Worm (Caenorhabditis elegans): Measurements from ENCODE around the gene srg-33.

Gene srg-33

DNA sequence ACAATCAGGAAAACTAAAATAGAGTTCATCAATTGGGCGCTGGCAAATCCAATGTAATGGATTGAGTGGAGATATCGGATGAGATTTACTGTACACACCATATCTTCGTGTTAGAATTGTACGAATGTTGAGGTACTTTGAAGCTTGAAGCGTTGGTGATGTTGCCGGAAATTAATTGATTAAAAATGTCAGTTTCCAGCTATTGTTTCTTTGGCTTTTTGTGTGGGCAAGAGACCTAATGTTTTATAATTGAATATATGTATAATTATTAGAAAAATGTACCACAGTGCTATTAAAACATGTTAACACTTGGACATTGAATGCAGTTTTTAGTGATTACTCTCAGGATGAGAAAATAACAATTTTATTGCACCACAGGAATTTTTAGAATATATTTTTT is 13.0 kb upstream of the srg-33 start, which contains the start of gene str-136:
Gene str-136, minus strand, starts transcription at position 101 of the 400 bp plus-strand sequence.
- TF ChIP-seq ztf-23 (GFP tag; IDR thresholded peaks at IDR 0.05) (no peak), T22C8.4 (GFP tag; IDR thresholded peaks at IDR 0.05) (no peak), tab-1 (GFP tag; IDR thresholded peaks at IDR 0.05) (no peak), ztf-29 (GFP tag; IDR thresholded peaks at IDR 0.05) (no peak), cog-1 (tag; optimal IDR thresholded peaks at IDR 0.05) (no peak), med-1 (GFP tag; optimal IDR thresholded peaks at IDR 0.05; ENCODE audit: insufficient read depth) (no peak), flt-1 (GFP tag; IDR thresholded peaks at IDR 0.05) (no peak), klf-2 (GFP tag; conservative IDR thresholded peaks at IDR 0.05) (no peak), ref-1 (GFP tag; conservative IDR thresholded peaks at IDR 0.05) (no peak)

- TF ChIP-seq ztf-29 (GFP tag; IDR thresholded peaks at IDR 0.05): no peak
- TF ChIP-seq ztf-23 (GFP tag; IDR thresholded peaks at IDR 0.05): no peak
- no peak for TF ChIP-seq flt-1 (GFP tag; IDR thresholded peaks at IDR 0.05)
- no peak for TF ChIP-seq ref-1 (GFP tag; conservative IDR thresholded peaks at IDR 0.05)
- no peak for TF ChIP-seq med-1 (GFP tag; optimal IDR thresholded peaks at IDR 0.05; ENCODE audit: insufficient read depth)
- no peak for TF ChIP-seq tab-1 (GFP tag; IDR thresholded peaks at IDR 0.05)
- TF ChIP-seq klf-2 (GFP tag; conservative IDR thresholded peaks at IDR 0.05): no peak
- no peak for TF ChIP-seq cog-1 (tag; optimal IDR thresholded peaks at IDR 0.05)
- TF ChIP-seq T22C8.4 (GFP tag; IDR thresholded peaks at IDR 0.05): no peak
These were observed 11.1 kb upstream of the srg-33 start, which contains the start of gene str-135 for ce11 chrV:8280770-8281169. str-135 (minus strand) TSS chrV:8280870.

DNA sequence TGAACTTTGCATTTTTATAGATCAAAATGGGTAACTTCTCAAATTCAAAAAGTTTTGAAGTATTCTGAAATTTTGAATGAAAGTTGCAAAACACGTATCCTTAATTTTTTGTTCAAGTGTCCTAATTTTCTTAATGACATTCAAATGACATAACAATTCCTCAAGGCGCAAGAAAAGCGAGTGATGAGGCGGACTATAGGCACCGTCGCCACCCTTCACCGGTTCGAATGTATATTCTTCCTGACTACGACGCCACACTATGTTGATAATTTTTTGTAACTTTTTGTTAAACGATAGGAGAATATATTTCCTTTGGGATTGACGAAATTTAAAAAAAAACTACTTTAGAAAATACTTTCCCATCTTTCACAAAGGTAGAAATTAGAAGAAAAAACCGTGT is 10.2 kb upstream of the srg-33 start:
- TF ChIP-seq ref-1 (GFP tag; conservative IDR thresholded peaks at IDR 0.05) (no peak), T22C8.4 (GFP tag; IDR thresholded peaks at IDR 0.05) (no peak), ztf-29 (GFP tag; IDR thresholded peaks at IDR 0.05) (no peak)

- TF ChIP-seq med-1 (GFP tag; optimal IDR thresholded peaks at IDR 0.05; ENCODE audit: insufficient read depth) (no peak), ref-1 (GFP tag; conservative IDR thresholded peaks at IDR 0.05) (no peak), ztf-23 (GFP tag; IDR thresholded peaks at IDR 0.05) (no peak), flt-1 (GFP tag; IDR thresholded peaks at IDR 0.05) (no peak), klf-2 (GFP tag; conservative IDR thresholded peaks at IDR 0.05) (no peak), tab-1 (GFP tag; IDR thresholded peaks at IDR 0.05) (no peak), T22C8.4 (GFP tag; IDR thresholded peaks at IDR 0.05) (no peak), cog-1 (tag; optimal IDR thresholded peaks at IDR 0.05) (no peak), ztf-29 (GFP tag; IDR thresholded peaks at IDR 0.05) (no peak)
These were observed 8.9 kb upstream of the srg-33 start for ce11 chrV:8282933-8283332.

- TF ChIP-seq ztf-29 (GFP tag; IDR thresholded peaks at IDR 0.05): no peak
- no peak for TF ChIP-seq klf-2 (GFP tag; conservative IDR thresholded peaks at IDR 0.05)
- no peak for TF ChIP-seq med-1 (GFP tag; optimal IDR thresholded peaks at IDR 0.05; ENCODE audit: insufficient read depth)
- no peak for TF ChIP-seq cog-1 (tag; optimal IDR thresholded peaks at IDR 0.05)
- no peak for TF ChIP-seq T22C8.4 (GFP tag; IDR thresholded peaks at IDR 0.05)
These were observed 7.1 kb upstream of the srg-33 start, which contains the start of gene slc-17.5 for ce11 chrV:8284800-8285199. slc-17.5 (minus strand) TSS chrV:8284900.

DNA sequence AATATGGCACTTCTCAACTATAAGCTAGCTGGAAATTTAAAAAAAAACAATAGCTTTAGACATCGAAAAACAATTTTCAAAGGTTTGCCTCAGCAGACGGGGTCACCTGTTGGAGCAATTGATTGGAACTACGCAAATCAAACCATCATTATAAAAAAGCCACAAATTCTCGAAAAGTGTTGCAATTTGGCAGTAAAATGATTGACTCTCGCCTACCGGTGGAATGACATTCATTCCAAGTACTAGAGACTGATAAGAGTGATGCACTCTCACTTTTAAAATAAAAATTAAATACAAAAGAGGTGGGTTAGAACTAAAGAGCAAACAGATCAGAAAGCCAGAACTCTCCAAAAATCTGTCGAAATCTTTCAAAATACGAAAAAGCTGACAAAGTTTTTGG is 6.4 kb upstream of the srg-33 start:
- no peak for TF ChIP-seq cog-1 (tag; optimal IDR thresholded peaks at IDR 0.05)
- no peak for TF ChIP-seq ztf-23 (GFP tag; IDR thresholded peaks at IDR 0.05)
- no peak for TF ChIP-seq flt-1 (GFP tag; IDR thresholded peaks at IDR 0.05)
- TF ChIP-seq ref-1 (GFP tag; conservative IDR thresholded peaks at IDR 0.05): no peak
- TF ChIP-seq klf-2 (GFP tag; conservative IDR thresholded peaks at IDR 0.05): no peak
- TF ChIP-seq T22C8.4 (GFP tag; IDR thresholded peaks at IDR 0.05): no peak
- no peak for TF ChIP-seq med-1 (GFP tag; optimal IDR thresholded peaks at IDR 0.05; ENCODE audit: insufficient read depth)
- TF ChIP-seq tab-1 (GFP tag; IDR thresholded peaks at IDR 0.05): no peak
- TF ChIP-seq ztf-29 (GFP tag; IDR thresholded peaks at IDR 0.05): no peak

DNA sequence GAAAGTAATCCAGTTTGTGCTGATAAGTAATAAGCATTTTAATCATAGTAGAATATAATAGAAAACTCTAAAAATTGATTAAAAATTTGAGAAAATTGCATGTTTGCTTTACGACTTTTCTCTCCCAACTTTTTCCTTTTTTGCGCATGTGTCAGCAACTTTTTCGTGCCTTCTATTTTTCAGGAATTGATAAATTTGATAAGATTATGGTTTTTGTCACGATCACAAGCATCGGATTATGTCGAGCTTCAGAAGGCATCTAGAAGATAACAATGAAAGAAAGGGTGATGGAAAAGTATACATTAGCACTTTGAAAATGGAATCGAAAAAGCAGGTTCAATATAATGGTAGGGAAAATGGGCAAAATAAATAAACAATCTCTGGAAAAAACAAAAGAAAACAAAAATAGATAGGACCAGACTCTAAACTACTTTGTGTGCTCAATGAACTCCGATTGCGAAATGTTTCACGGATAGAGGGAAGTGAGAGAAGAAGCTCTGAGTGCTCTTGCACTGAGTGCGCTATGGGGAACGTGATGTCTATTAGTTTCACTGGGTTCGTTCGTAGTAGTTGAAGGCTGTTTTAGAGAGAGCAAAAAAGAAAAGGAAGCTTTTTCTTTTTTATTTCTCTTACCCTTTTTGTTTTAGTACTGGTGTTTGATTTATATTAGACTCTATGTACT is 3.6 kb upstream of the srg-33 start:
- TF ChIP-seq med-1 (GFP tag; optimal IDR thresholded peaks at IDR 0.05; ENCODE audit: insufficient read depth) (no peak), T22C8.4 (GFP tag; IDR thresholded peaks at IDR 0.05) (no peak), cog-1 (tag; optimal IDR thresholded peaks at IDR 0.05) (no peak), klf-2 (GFP tag; conservative IDR thresholded peaks at IDR 0.05) (no peak), ztf-29 (GFP tag; IDR thresholded peaks at IDR 0.05) (no peak), ztf-23 (GFP tag; IDR thresholded peaks at IDR 0.05) (no peak), ref-1 (GFP tag; conservative IDR thresholded peaks at IDR 0.05) (no peak), flt-1 (GFP tag; IDR thresholded peaks at IDR 0.05) (no peak), tab-1 (GFP tag; IDR thresholded peaks at IDR 0.05) (no peak)

ce11 chrV:8295866-8296265 is 4.0 kb downstream of the srg-33 start, which contains the start of gene smex-1:
smex-1 (minus strand) TSS chrV:8295966.
- TF ChIP-seq cog-1 (tag; optimal IDR thresholded peaks at IDR 0.05) (no peak), ztf-23 (GFP tag; IDR thresholded peaks at IDR 0.05) (no peak), med-1 (GFP tag; optimal IDR thresholded peaks at IDR 0.05; ENCODE audit: insufficient read depth) (no peak), T22C8.4 (GFP tag; IDR thresholded peaks at IDR 0.05) (no peak), ref-1 (GFP tag; conservative IDR thresholded peaks at IDR 0.05) (no peak), flt-1 (GFP tag; IDR thresholded peaks at IDR 0.05) (no peak)

- TF ChIP-seq ztf-23 (GFP tag; IDR thresholded peaks at IDR 0.05) (no peak), cog-1 (tag; optimal IDR thresholded peaks at IDR 0.05) (no peak), tab-1 (GFP tag; IDR thresholded peaks at IDR 0.05) (no peak), med-1 (GFP tag; optimal IDR thresholded peaks at IDR 0.05; ENCODE audit: insufficient read depth) (no peak)
These were observed 5.6 kb downstream of the srg-33 start, which contains the start of gene W02D7.4 for ce11 chrV:8297504-8297903. W02D7.4 (minus strand) TSS chrV:8297604.

DNA sequence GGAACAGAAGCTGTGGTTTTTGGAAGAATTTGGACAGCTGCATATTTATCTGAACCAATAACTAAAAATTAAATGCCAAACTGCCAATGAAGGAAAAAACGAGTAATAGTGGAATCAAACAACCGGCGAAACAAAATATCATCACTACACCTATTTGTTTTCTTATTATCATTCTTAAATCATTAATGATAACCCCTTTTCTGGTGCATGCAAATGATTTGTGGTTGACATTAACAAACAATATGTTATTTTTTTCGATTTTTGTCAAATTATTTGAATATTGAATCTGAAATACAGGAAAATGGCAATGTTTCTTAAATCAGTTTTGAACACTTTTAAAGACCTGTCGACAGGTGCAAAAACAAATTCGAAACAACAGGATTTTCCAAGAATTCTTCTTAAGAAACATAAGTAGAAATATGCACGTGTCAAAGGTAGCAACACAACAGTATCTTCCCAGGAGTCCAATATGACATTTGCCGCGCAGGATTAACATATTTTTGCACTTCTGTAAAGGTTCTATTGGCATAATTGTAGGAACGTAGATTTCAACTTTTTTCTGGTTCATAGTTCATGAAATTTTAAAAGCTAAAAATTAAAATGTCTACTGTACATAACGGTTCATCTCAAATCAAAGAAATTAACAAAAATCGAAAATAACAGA is 7.5 kb downstream of the srg-33 start, which contains the start of gene W02D7.5:
Gene W02D7.5, minus strand, starts transcription at position 51 of the 664 bp plus-strand sequence.
- TF ChIP-seq ztf-23 (GFP tag; IDR thresholded peaks at IDR 0.05) (no peak), ztf-29 (GFP tag; IDR thresholded peaks at IDR 0.05) (no peak), cog-1 (tag; optimal IDR thresholded peaks at IDR 0.05) (no peak), flt-1 (GFP tag; IDR thresholded peaks at IDR 0.05) (no peak)
